Fruit fly (Drosophila melanogaster) whole organism, embryonic: ENCODE measurements around the gene parvin.

Experiments
- BtbVII ChIP-seq: fragments of 200-800 bp; sonication (Bioruptor generic); optimal IDR thresholded peaks from 3 replicates; lab custom pipeline; 2017; ENCODE audit warnings: missing biosample characterization, mild to moderate bottlenecking, missing genetic modification characterization
- CG10209 ChIP-seq: fragments of 200-800 bp; sonication (Bioruptor generic); optimal IDR thresholded peaks from 3 replicates; lab custom pipeline; 2017; ENCODE audit warnings: missing biosample characterization, mild to moderate bottlenecking, missing genetic modification characterization, missing genetic modification reagents
- CG11085 ChIP-seq: fragments of 200-800 bp; sonication (Bioruptor generic); IDR thresholded peaks from 2 replicates; pipeline ENCODE4 v1.3.6; 2022; ENCODE audit warnings: missing biosample characterization, missing genetic modification characterization
- CG11504 ChIP-seq: fragments of 200-800 bp; sonication (Bioruptor generic); optimal IDR thresholded peaks from 3 replicates; lab custom pipeline; 2019; ENCODE audit warnings: missing biosample characterization, mild to moderate bottlenecking, missing genetic modification characterization, moderate library complexity
- CG14441 ChIP-seq: fragments of 200-800 bp; sonication (Bioruptor generic); IDR thresholded peaks from 2 replicates; pipeline ENCODE4 v1.3.6; 2022; ENCODE audit warnings: missing biosample characterization, missing genetic modification characterization
- CG14710 ChIP-seq: fragments of 200-800 bp; sonication (Bioruptor generic); optimal IDR thresholded peaks from 3 replicates; lab custom pipeline; 2019; ENCODE audit warnings: missing biosample characterization, mild to moderate bottlenecking, missing genetic modification characterization, moderate library complexity
- CG15011 ChIP-seq: fragments of 200-800 bp; sonication (Bioruptor generic); optimal IDR thresholded peaks from 3 replicates; lab custom pipeline; 2018; ENCODE audit warnings: missing biosample characterization, mild to moderate bottlenecking, missing genetic modification characterization
- CG15601 ChIP-seq: fragments of 200-800 bp; sonication (Bioruptor generic); optimal IDR thresholded peaks from 3 replicates; lab custom pipeline; 2019; ENCODE audit warnings: missing biosample characterization, mild to moderate bottlenecking, missing genetic modification characterization, moderate library complexity
- CG17328 ChIP-seq: fragments of 200-800 bp; sonication (Bioruptor generic); IDR thresholded peaks from 2 replicates; pipeline ENCODE4 v1.3.6; 2022; ENCODE audit warnings: missing biosample characterization, missing genetic modification characterization
- CG17802 ChIP-seq: fragments of 200-800 bp; sonication (Bioruptor generic); optimal IDR thresholded peaks from 2 replicates; lab custom pipeline; 2018; ENCODE audit warnings: missing biosample characterization, mild to moderate bottlenecking, missing genetic modification characterization, moderate library complexity
- CG2199 ChIP-seq: fragments of 200-800 bp; sonication (Bioruptor generic); IDR thresholded peaks from 3 replicates; pipeline ENCODE4 v1.3.6; 2022; ENCODE audit warnings: missing biosample characterization, missing genetic modification characterization
- CG30431 ChIP-seq: fragments of 200-800 bp; sonication (Bioruptor generic); optimal IDR thresholded peaks from 2 replicates; lab custom pipeline; 2017; ENCODE audit warnings: missing biosample characterization, missing genetic modification characterization
- CG32532 ChIP-seq: fragments of 200-800 bp; sonication (Bioruptor generic); IDR thresholded peaks from 2 replicates; pipeline ENCODE4 v1.3.6; 2022; ENCODE audit warnings: missing biosample characterization, missing genetic modification characterization
- CG4617 ChIP-seq: fragments of 200-800 bp; sonication (Bioruptor generic); optimal IDR thresholded peaks from 3 replicates; lab custom pipeline; 2016; ENCODE audit warnings: missing biosample characterization, missing genetic modification characterization, borderline replicate concordance
- CG5953 ChIP-seq: fragments of 200-800 bp; sonication (Bioruptor generic); IDR thresholded peaks from 2 replicates; pipeline ENCODE4 v1.3.6; 2022; ENCODE audit warnings: missing biosample characterization, missing genetic modification characterization
- CG6272 ChIP-seq: fragments of 200-800 bp; sonication (Bioruptor generic); IDR thresholded peaks from 2 replicates; pipeline ENCODE4 v1.3.6; 2022; ENCODE audit warnings: missing biosample characterization, missing genetic modification characterization
- CG6765 ChIP-seq: fragments of 200-800 bp; sonication (Bioruptor generic); optimal IDR thresholded peaks from 3 replicates; lab custom pipeline; 2017; ENCODE audit warnings: missing biosample characterization, mild to moderate bottlenecking, missing genetic modification characterization
- CG7556 ChIP-seq: fragments of 200-800 bp; sonication (Bioruptor generic); optimal IDR thresholded peaks from 2 replicates; lab custom pipeline; 2017; ENCODE audit warnings: missing biosample characterization, mild to moderate bottlenecking, missing genetic modification characterization
- CG8478 ChIP-seq: fragments of >200 bp; optimal IDR thresholded peaks from 2 replicates; lab custom pipeline; 2018
- Fer1 ChIP-seq: fragments of 200-800 bp; sonication (Bioruptor generic); optimal IDR thresholded peaks from 2 replicates; lab custom pipeline; 2017; ENCODE audit warnings: missing biosample characterization, mild to moderate bottlenecking, missing genetic modification characterization
- Gug ChIP-seq: fragments of 200-800 bp; sonication (Bioruptor generic); IDR thresholded peaks from 4 replicates; pipeline ENCODE4 v1.3.6; 2022; ENCODE audit warnings: missing biosample characterization, missing genetic modification characterization
- HLHmδ ChIP-seq: fragments of 200-800 bp; sonication (Bioruptor generic); optimal IDR thresholded peaks from 2 replicates; lab custom pipeline; 2018; ENCODE audit warnings: missing biosample characterization, mild to moderate bottlenecking, missing genetic modification characterization, moderate library complexity
- Mad ChIP-seq: fragments of 200-800 bp; sonication (Bioruptor generic); optimal IDR thresholded peaks from 2 replicates; lab custom pipeline; 2016; ENCODE audit warnings: missing biosample characterization, missing genetic modification characterization
- Mes4 ChIP-seq: fragments of 200-800 bp; sonication (Bioruptor generic); optimal IDR thresholded peaks from 2 replicates; lab custom pipeline; 2016; ENCODE audit warnings: missing biosample characterization, missing genetic modification characterization
- Neu2 ChIP-seq: fragments of 200-800 bp; sonication (Bioruptor generic); optimal IDR thresholded peaks from 3 replicates; lab custom pipeline; 2016; ENCODE audit warnings: missing biosample characterization, missing genetic modification characterization, borderline replicate concordance
- Side ChIP-seq: fragments of 200-800 bp; sonication (Bioruptor generic); optimal IDR thresholded peaks from 2 replicates; lab custom pipeline; 2016; ENCODE audit warnings: missing biosample characterization, missing genetic modification characterization
- Sox102F ChIP-seq: fragments of 200-800 bp; sonication (Bioruptor generic); optimal IDR thresholded peaks from 2 replicates; lab custom pipeline; 2018; ENCODE audit warnings: missing biosample characterization, mild to moderate bottlenecking, missing genetic modification characterization, moderate library complexity
- Spps ChIP-seq: fragments of 200-800 bp; sonication (Bioruptor generic); optimal IDR thresholded peaks from 2 replicates; lab custom pipeline; 2018; ENCODE audit warnings: missing biosample characterization, mild to moderate bottlenecking, missing genetic modification characterization
- dan ChIP-seq: fragments of 200-800 bp; sonication (Bioruptor generic); IDR thresholded peaks from 2 replicates; pipeline ENCODE4 v1.3.6; 2022; ENCODE audit warnings: missing biosample characterization, missing genetic modification characterization
- ems ChIP-seq: fragments of 200-800 bp; sonication (Bioruptor generic); optimal IDR thresholded peaks from 3 replicates; lab custom pipeline; 2016; ENCODE audit warnings: missing biosample characterization, missing genetic modification characterization
- fd96Cb ChIP-seq: fragments of 200-800 bp; sonication (Bioruptor generic); optimal IDR thresholded peaks from 2 replicates; lab custom pipeline; 2018; ENCODE audit warnings: missing biosample characterization, mild to moderate bottlenecking, missing genetic modification characterization, moderate library complexity
- fu2 ChIP-seq: fragments of 200-800 bp; sonication (Bioruptor generic); optimal IDR thresholded peaks from 2 replicates; lab custom pipeline; 2016; ENCODE audit warnings: missing biosample characterization, missing genetic modification characterization
- ind ChIP-seq: fragments of 200-800 bp; sonication (Bioruptor generic); optimal IDR thresholded peaks from 3 replicates; lab custom pipeline; 2016; ENCODE audit warnings: missing biosample characterization, missing genetic modification characterization
- ken ChIP-seq: fragments of 200-800 bp; sonication (Bioruptor generic); IDR thresholded peaks from 3 replicates; pipeline ENCODE4 v1.3.6; 2022; ENCODE audit warnings: missing biosample characterization, missing genetic modification characterization
- kni ChIP-seq: fragments of 200-800 bp; sonication (Bioruptor generic); optimal IDR thresholded peaks from 3 replicates; lab custom pipeline; 2017; ENCODE audit warnings: mild to moderate bottlenecking, missing biosample characterization, missing genetic modification reagents, missing genetic modification characterization
- lilli ChIP-seq: fragments of 200-800 bp; sonication (Bioruptor generic); optimal IDR thresholded peaks from 3 replicates; lab custom pipeline; 2016; ENCODE audit warnings: missing biosample characterization, missing genetic modification characterization
- nmo ChIP-seq: fragments of 200-800 bp; sonication (Bioruptor generic); optimal IDR thresholded peaks from 2 replicates; lab custom pipeline; 2018; ENCODE audit warnings: missing biosample characterization, mild to moderate bottlenecking, missing genetic modification characterization, moderate library complexity
- nom ChIP-seq: fragments of 200-800 bp; sonication (Bioruptor generic); optimal IDR thresholded peaks from 2 replicates; lab custom pipeline; 2017; ENCODE audit warnings: missing biosample characterization, missing genetic modification characterization, mild to moderate bottlenecking, moderate library complexity, missing genetic modification reagents
- pho ChIP-seq: fragments of 200-800 bp; sonication (Bioruptor generic); optimal IDR thresholded peaks from 2 replicates; lab custom pipeline; 2016; ENCODE audit warnings: missing biosample characterization, missing genetic modification characterization
- phol ChIP-seq: fragments of 200-800 bp; sonication (Bioruptor generic); optimal IDR thresholded peaks from 3 replicates; lab custom pipeline; 2018; ENCODE audit warnings: missing biosample characterization, mild to moderate bottlenecking, missing genetic modification characterization, moderate library complexity
- pum ChIP-seq: fragments of 200-800 bp; sonication (Bioruptor generic); optimal IDR thresholded peaks from 2 replicates; lab custom pipeline; 2016; ENCODE audit warnings: missing biosample characterization, missing genetic modification characterization
- ttk ChIP-seq: fragments of 200-800 bp; sonication (Bioruptor generic); IDR thresholded peaks from 2 replicates; pipeline ENCODE4 v2.1.2; 2022; ENCODE audit warnings: missing biosample characterization, missing genetic modification characterization
- tx ChIP-seq: fragments of 200-800 bp; sonication (Bioruptor generic); optimal IDR thresholded peaks from 2 replicates; lab custom pipeline; 2016; ENCODE audit warnings: missing biosample characterization, missing genetic modification characterization
- unpg ChIP-seq: fragments of 200-800 bp; sonication (Bioruptor generic); optimal IDR thresholded peaks from 3 replicates; lab custom pipeline; 2018; ENCODE audit warnings: missing biosample characterization, mild to moderate bottlenecking, missing genetic modification characterization, moderate library complexity
- vvl ChIP-seq: fragments of 200-800 bp; sonication (Bioruptor generic); IDR thresholded peaks from 2 replicates; pipeline ENCODE4 v1.3.6; 2022; ENCODE audit warnings: missing biosample characterization, missing genetic modification characterization
- zen ChIP-seq: fragments of 200-800 bp; sonication (Bioruptor generic); optimal IDR thresholded peaks from 3 replicates; lab custom pipeline; 2018; ENCODE audit warnings: missing biosample characterization, mild to moderate bottlenecking, missing genetic modification characterization, moderate library complexity

The parvin gene

DNA sequence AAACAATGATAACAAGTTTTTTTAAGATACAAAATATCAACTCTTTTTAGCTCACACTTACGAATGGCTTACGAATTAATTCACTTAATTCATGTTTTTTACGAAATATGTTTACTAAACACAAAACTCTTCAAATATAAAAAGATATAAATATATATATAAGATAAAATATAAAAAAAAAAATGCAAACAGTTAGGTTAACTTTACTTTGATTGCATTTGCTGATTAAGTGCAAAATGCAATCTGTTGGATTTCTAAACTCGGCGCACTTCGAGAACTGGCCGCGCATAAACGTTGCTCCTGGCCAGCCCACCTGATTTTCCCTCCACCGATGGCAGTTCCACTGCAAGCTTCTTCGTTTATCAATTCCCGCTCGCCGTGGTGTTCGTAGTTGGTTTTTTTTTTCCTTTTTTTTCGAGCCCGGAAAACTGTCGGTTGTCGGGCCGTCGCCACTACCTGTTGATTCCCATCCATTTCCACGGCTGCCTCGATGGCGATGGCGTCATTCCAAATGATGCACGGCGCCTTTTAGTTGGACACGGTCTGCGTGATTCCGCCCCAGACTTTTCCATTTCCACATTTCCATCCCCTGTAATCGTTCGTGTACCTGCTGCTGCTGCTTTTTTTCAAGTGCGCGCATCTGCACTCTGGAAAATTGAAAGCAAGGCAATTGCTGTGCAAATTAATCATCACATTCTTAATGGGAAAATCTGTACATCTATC lies 19.8 kb downstream of the parvin start (continued):
- TF ChIP-seq CG14441 (GFP tag; lab: Robert Waterston, UW), result no peak
- TF ChIP-seq ind (GFP tag; lab: Kevin White, UChicago), result no peak
- TF ChIP-seq dan (GFP tag; lab: Robert Waterston, UW), result no peak
- TF ChIP-seq zen, result peak; percentile 78
- TF ChIP-seq CG7556 (GFP tag; lab: Kevin White, UChicago), result no peak
- TF ChIP-seq CG17328 (GFP tag; lab: Robert Waterston, UW), result no peak
- no peak for TF ChIP-seq ttk (GFP tag; lab: Robert Waterston, UW)
- TF ChIP-seq Mes4, result no peak
- TF ChIP-seq CG14710 (tag; lab: Kevin White, UChicago), result peak; percentile 55
- peak; percentile 33 for TF ChIP-seq phol (tag; lab: Kevin White, UChicago)
- 0 out of 3 replicates have a peak, but pooled peaks have one; percentile 68 for TF ChIP-seq CG2199 (GFP tag; lab: Robert Waterston, UW)

DNA sequence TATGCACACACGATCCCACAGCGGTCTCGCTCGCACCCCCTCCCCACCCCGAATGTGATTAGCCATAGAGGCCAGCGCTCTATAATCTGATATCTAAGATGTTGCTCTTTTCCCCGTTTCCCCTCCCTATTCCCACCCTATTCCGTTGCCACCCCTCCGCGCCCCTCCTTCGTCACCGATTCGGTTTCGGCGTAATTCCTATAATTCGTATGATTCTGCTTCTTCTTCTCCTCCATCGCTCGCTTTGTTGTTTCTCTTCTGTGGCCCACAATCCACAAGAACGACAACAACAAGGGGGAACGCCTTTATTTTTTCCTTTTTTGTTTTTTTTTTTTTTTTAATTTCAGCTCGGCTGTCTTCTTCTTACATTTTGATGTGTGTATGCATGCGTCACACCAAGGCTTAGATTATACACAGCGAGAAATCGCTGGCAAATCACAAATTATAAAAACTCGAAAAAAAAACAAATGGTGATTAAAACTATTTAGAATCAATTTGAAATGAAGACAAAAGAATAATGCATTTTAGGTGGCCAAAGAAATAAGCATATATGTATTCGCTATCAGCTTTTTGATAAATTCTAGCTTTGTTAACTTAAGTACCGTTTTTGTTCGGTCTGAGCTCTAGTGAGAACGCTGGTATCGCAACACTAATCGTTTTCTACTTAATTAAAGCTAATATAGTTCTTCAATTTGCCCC lies 24.1 kb downstream of the parvin start:
- TF ChIP-seq CG17802 (no peak), pho (GFP tag; lab: Kevin White, UChicago) (no peak), Gug (no peak), unpg (peak; percentile 54), BtbVII (GFP tag; lab: Kevin White, UChicago) (no peak), nmo (GFP tag; lab: Kevin White, UChicago) (peak; percentile 55), CG5953 (GFP tag; lab: Robert Waterston, UW) (no peak), Fer1 (GFP tag; lab: Kevin White, UChicago) (no peak), Side (peak; percentile 60), CG4617 (GFP tag; lab: Kevin White, UChicago) (no peak), CG8478 (lab: Kevin White, UChicago) (no peak), nom (GFP tag; lab: Kevin White, UChicago) (peak; percentile 36), CG6272 (GFP tag; lab: Robert Waterston, UW) (no peak), fd96Cb (tag; lab: Kevin White, UChicago) (peak; percentile 64), CG10209 (peak; percentile 30), HLHmδ (GFP tag; lab: Kevin White, UChicago) (no peak), lilli (GFP tag; lab: Kevin White, UChicago) (peak; percentile 46), Mad (peak; percentile 3), Mes4 (peak; percentile 24), CG7556 (GFP tag; lab: Kevin White, UChicago) (peak; percentile 43), CG30431 (GFP tag; lab: Kevin White, UChicago) (peak; percentile 36), pum (GFP tag; lab: Kevin White, UChicago) (peak; percentile 40), CG11504 (tag; lab: Kevin White, UChicago) (peak; percentile 32), kni (GFP tag; lab: Kevin White, UChicago) (peak; percentile 29), CG6765 (GFP tag; lab: Kevin White, UChicago) (no peak), CG32532 (GFP tag; lab: Robert Waterston, UW) (peak; percentile 32; the same call in 1 of the 2 replicates), ken (GFP tag; lab: Robert Waterston, UW) (0 out of 3 replicates have a peak, but pooled peaks have one; percentile 18), vvl (GFP tag; lab: Robert Waterston, UW) (peak; percentile 41; the same call in 1 of the 2 replicates), fu2 (no peak), ind (GFP tag; lab: Kevin White, UChicago) (no peak), CG15011 (GFP tag; lab: Kevin White, UChicago) (peak; percentile 6), tx (GFP tag; lab: Kevin White, UChicago) (peak; percentile 22), CG15601 (tag; lab: Kevin White, UChicago) (peak; percentile 33), ems (GFP tag; lab: Kevin White, UChicago) (peak; percentile 14), Neu2 (no peak), CG11085 (GFP tag; lab: Robert Waterston, UW) (no peak), Spps (tag; lab: Kevin White, UChicago) (peak; percentile 58), Sox102F (peak; percentile 21)
